Fruit fly (Drosophila melanogaster): ENCODE results near the gene Npc1a.
A peak's percentile ranks its signal among the peaks of the same experiment; 100 is the strongest.

Npc1a gene

DNA sequence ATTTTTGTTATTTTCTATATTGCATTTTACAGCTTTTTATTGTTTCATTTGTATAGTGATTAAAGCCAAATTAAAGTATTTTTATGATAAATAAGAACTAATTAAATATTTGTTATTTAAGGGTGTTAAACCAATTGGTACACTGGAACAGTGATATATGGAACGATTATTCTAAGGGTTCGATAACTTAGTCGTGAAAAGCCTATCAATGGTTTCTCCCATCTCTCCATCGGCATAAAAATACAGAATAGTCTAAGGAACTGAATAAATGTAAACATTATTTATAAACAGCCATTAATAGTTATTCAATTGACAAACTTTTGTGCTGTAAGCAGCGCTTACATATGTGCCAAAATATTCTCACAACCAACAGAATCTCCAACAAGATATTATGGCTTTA, 44.1 kb upstream of the Npc1a start, which contains the start of gene Mob3 (continued):
- no peak for TF ChIP-seq gsb (GFP tag; IDR thresholded peaks at IDR 0.05)
- TF ChIP-seq YL-1 (GFP tag; optimal IDR thresholded peaks at IDR 0.05) = peak; percentile 53
- TF ChIP-seq Sox102F (GFP tag; optimal IDR thresholded peaks at IDR 0.05) = no peak
- no peak for TF ChIP-seq dan (GFP tag; IDR thresholded peaks at IDR 0.05)
- TF ChIP-seq insv (GFP tag; optimal IDR thresholded peaks at IDR 0.05) = no peak
- no peak for TF ChIP-seq Fer1 (GFP tag; optimal IDR thresholded peaks at IDR 0.05)
- no peak for TF ChIP-seq gsb-n (tag; optimal IDR thresholded peaks at IDR 0.05)
- no peak for TF ChIP-seq gcm2 (GFP tag; optimal IDR thresholded peaks at IDR 0.05)
- no peak for TF ChIP-seq Xrp1 (GFP tag; IDR thresholded peaks at IDR 0.05)
- no peak for TF ChIP-seq org-1 (GFP tag; optimal IDR thresholded peaks at IDR 0.05)
- TF ChIP-seq sima (GFP tag; optimal IDR thresholded peaks at IDR 0.05) = no peak
- no peak for TF ChIP-seq CG3838 (GFP tag; optimal IDR thresholded peaks at IDR 0.05)
- no peak for TF ChIP-seq Fer2 (tag; optimal IDR thresholded peaks at IDR 0.05)
- TF ChIP-seq CG13287 (GFP tag; IDR thresholded peaks at IDR 0.05; ENCODE audit: partially characterized antibody) = peak; percentile 65
- no peak for TF ChIP-seq H15 (GFP tag; IDR thresholded peaks at IDR 0.05)
- TF ChIP-seq CG9727 (GFP tag; optimal IDR thresholded peaks at IDR 0.05) = no peak
- no peak for TF ChIP-seq CG5953 (GFP tag; IDR thresholded peaks at IDR 0.05)

DNA sequence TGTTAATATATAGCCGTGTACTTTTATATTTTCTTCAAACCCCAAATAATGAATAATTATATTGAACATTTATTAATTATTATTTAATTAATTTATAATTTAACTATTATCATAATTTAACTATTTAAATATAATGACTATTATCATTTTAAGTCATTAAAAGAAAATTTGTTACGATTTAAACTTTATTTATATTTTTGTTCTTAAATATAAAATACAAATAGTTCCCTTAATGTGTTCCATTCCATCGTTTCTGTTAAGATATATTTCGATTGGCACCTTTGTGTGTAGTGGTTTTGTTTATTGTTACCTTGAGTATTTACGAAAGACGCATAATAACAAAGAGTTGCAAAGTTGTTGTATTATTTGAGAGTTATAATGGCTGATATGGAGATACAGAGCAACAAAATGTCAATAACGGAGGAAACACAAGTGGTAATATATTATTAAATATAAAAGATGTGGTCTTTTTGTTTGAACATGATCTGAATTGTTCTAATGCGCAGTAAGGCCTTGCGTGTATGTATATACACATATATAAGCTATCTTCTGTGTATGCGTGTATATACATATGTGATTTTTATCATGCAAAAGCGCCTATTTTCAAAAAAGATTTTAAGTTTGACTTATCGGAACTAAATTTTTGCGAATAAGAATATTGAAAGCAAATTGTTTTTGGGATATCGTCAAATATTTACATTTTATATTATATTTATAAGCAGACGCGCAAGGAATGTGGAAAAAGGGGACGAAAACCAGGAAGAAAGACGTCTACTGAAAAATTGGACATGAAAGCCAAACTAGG, 43.0 kb upstream of the Npc1a start, which contains the start of gene REPTOR-BP:
REPTOR-BP (plus strand) TSS at position 296 of the 805 bp plus-strand sequence.
- TF ChIP-seq chm (GFP tag; IDR thresholded peaks at IDR 0.05) (no peak), CG6683 (GFP tag; optimal IDR thresholded peaks at IDR 0.05) (no peak), eve (GFP tag; optimal IDR thresholded peaks at IDR 0.05) (peak in 1 of 2 experiments; percentile 44), CG8924 (tag; optimal IDR thresholded peaks at IDR 0.05) (no peak), slp2 (GFP tag; optimal IDR thresholded peaks at IDR 0.05) (no peak), YL-1 (GFP tag; optimal IDR thresholded peaks at IDR 0.05) (peak; percentile 76), Ravus (GFP tag; IDR thresholded peaks at IDR 0.05) (no peak), Dll (GFP tag; IDR thresholded peaks at IDR 0.05; ENCODE audit: partially characterized antibody) (no peak), CG18011 (GFP tag; optimal IDR thresholded peaks at IDR 0.05) (no peak), al (GFP tag; IDR thresholded peaks at IDR 0.05) (no peak), CG18476 (GFP tag; optimal IDR thresholded peaks at IDR 0.05) (no peak), CG43689 (GFP tag; IDR thresholded peaks at IDR 0.05) (no peak), Hmx (GFP tag; optimal IDR thresholded peaks at IDR 0.05) (no peak), CG1603 (tag; optimal IDR thresholded peaks at IDR 0.05) (peak; percentile 99), rib (GFP tag; IDR thresholded peaks at IDR 0.05) (no peak), bcd (GFP tag; optimal IDR thresholded peaks at IDR 0.05) (no peak), en (GFP tag; optimal IDR thresholded peaks at IDR 0.05) (no peak), Six4 (GFP tag; optimal IDR thresholded peaks at IDR 0.05) (no peak), Elba2 (GFP tag; optimal IDR thresholded peaks at IDR 0.05) (peak; percentile 48), pfk (GFP tag; optimal IDR thresholded peaks at IDR 0.05) (peak; percentile 89), Hr51 (GFP tag; optimal IDR thresholded peaks at IDR 0.05) (no peak), gcm (GFP tag; optimal IDR thresholded peaks at IDR 0.05) (no peak), CG15011 (GFP tag; optimal IDR thresholded peaks at IDR 0.05) (no peak), CG18764 (GFP tag; optimal IDR thresholded peaks at IDR 0.05) (no peak), corto (GFP tag; optimal IDR thresholded peaks at IDR 0.05) (peak; percentile 76), CG30020 (tag; optimal IDR thresholded peaks at IDR 0.05) (peak; percentile 97), CG1024 (GFP tag; IDR thresholded peaks at IDR 0.05) (peak; percentile 28; the same call in 1 of the 2 replicates), CG2120 (GFP tag; optimal IDR thresholded peaks at IDR 0.05) (no peak), CG17568 (GFP tag; optimal IDR thresholded peaks at IDR 0.05) (peak; percentile 14), toy (GFP tag; IDR thresholded peaks at IDR 0.05) (no peak), CG11504 (tag; optimal IDR thresholded peaks at IDR 0.05) (no peak), CHES-1-like (GFP tag; optimal IDR thresholded peaks at IDR 0.05) (no peak), sna (GFP tag; IDR thresholded peaks at IDR 0.05; ENCODE audit: partially characterized antibody) (no peak), peb (GFP tag; IDR thresholded peaks at IDR 0.05) (no peak)
